Fruit fly (Drosophila melanogaster): ENCODE data around the gene CG13893.
A peak's percentile ranks its signal among the peaks of the same experiment; 100 is the strongest.

The CG13893 gene

DNA sequence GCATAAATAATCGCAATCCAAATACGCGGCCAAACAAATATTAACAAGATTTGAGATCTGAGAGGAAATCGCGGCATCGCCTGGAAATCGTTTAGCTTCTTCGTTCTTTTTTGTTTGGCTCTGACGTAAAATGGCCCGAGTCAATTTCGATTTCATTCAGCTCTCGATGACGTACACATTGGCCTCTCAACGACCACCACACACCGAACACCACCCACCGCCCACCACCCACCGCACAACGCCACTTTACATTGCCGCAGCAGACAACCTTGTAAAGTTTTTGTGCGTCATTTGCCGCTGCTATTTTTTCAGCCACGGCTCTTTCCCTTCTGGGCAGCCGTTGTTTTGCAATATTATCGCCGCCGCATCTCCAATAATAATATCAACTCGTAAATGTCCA is 28.2 kb upstream of the CG13893 start:
- TF ChIP-seq CG12605 (GFP tag; IDR thresholded peaks at IDR 0.05) (no peak), EcR (GFP tag; optimal IDR thresholded peaks at IDR 0.05) (no peak), Pif1B (GFP tag; optimal IDR thresholded peaks at IDR 0.05) (no peak), CG15710 (tag; optimal IDR thresholded peaks at IDR 0.05) (no peak), CG34367 (tag; optimal IDR thresholded peaks at IDR 0.05) (no peak), Snoo (tag; optimal IDR thresholded peaks at IDR 0.05) (no peak), Ets98B (GFP tag; IDR thresholded peaks at IDR 0.05) (no peak), CG4496 (GFP tag; IDR thresholded peaks at IDR 0.05) (no peak)

DNA sequence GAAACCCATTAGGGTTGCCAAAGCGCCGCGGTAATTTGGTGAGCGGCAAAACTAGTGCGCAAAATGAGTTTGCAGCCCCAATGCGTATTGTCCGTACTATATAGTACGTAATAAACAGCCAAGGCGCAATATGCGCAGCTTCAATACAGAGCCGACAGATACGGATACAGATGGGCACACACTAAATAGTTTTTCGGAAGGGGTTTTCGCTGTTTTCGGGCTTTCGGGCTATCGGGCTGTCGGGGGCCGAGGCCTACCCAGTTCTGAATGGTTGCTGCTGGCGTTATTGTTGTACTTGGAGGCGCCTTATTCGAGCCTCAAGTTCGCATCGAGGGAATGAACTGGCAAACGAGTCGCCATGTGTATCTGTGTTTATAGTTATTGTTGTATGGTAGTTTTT is 26.9 kb upstream of the CG13893 start:
- TF ChIP-seq EcR (GFP tag; optimal IDR thresholded peaks at IDR 0.05), result no peak
- TF ChIP-seq CG4496 (GFP tag; IDR thresholded peaks at IDR 0.05), result peak; percentile 17; the same call in 1 of the 3 replicates
- TF ChIP-seq Pif1A (GFP tag; optimal IDR thresholded peaks at IDR 0.05), result no peak

DNA sequence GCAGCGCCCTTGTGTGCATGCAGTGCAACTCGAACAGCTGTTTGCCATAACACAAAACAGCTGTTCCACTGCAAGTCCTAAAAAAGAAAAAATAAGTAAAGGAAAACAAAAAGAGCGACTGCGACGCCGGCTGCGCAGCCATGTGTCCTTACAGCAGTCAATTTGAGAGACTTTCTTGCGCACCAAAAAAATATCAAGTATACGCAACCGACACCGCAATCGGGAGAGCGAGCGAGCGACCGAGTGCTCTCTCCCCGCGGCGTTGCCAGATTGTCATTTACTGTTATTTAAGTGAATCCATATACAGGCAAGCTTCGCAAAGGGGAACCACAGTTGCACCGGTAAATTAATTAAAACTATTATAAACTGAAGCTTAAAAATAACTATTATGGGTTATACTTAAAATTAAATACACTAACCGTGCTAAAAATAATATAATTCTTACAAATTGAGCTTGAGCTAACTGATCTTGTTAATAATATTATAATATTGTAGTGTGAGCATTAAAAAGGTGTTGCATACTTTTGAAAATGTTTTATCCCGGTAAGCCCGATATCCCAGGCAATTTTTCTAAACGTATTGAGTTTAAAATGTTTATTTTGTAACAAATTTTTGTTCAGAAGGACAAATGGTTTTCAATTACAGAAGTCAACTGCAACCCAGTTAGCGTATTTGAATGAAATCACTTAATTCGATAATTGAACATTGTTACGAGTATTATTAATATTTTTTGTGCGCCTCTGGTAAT is 26.3 kb upstream of the CG13893 start:
- TF ChIP-seq CG8159 (tag; optimal IDR thresholded peaks at IDR 0.05) (peak; percentile 6), Snoo (tag; optimal IDR thresholded peaks at IDR 0.05) (peak; percentile 29), D1 (tag; optimal IDR thresholded peaks at IDR 0.05) (no peak), CG4496 (GFP tag; IDR thresholded peaks at IDR 0.05) (peak; percentile 76), EcR (GFP tag; optimal IDR thresholded peaks at IDR 0.05) (no peak), CG8301 (tag; optimal IDR thresholded peaks at IDR 0.05) (peak; percentile 17), Ets98B (GFP tag; IDR thresholded peaks at IDR 0.05) (peak; percentile 58; the same call in 1 of the 2 replicates), CG12605 (GFP tag; IDR thresholded peaks at IDR 0.05) (peak; percentile 27; the same call in 1 of the 2 replicates)

DNA sequence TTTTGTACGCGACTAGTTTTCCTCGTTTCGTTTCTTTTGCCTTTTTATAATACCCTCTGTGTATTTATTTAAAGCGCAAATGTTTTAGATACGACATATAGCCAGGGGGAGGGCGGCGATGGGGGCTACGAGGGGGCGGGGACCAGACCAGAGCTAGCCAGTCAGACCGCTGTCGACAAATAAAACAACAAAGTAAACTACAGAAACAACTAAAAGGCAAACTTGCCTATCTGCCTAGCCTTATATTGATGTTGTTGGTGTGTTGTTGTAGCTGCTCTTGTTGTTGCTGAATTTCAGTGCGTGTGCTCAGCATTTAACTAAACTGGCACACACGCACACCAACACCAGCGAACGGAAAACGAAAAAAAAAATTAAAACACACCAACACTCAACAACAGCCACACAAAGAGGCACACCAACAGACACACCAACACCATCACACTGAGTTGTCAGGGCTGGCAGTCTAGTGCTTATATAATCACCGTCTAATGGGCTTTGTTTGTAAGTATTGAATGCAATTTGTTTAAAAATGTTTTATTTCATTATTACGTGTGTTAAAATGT is 25.6 kb upstream of the CG13893 start:
- TF ChIP-seq CG15710 (tag; optimal IDR thresholded peaks at IDR 0.05) (no peak), CG34367 (tag; optimal IDR thresholded peaks at IDR 0.05) (no peak), CG13204 (GFP tag; optimal IDR thresholded peaks at IDR 0.05) (no peak), CG8159 (tag; optimal IDR thresholded peaks at IDR 0.05) (no peak), Snoo (tag; optimal IDR thresholded peaks at IDR 0.05) (no peak), rn (GFP tag; IDR thresholded peaks at IDR 0.05) (no peak), D1 (tag; optimal IDR thresholded peaks at IDR 0.05) (no peak), CG14655 (GFP tag; optimal IDR thresholded peaks at IDR 0.05) (peak; percentile 20), Ets98B (GFP tag; IDR thresholded peaks at IDR 0.05) (peak; percentile 51), Pif1B (GFP tag; optimal IDR thresholded peaks at IDR 0.05) (no peak), EcR (GFP tag; optimal IDR thresholded peaks at IDR 0.05) (no peak), CG8301 (tag; optimal IDR thresholded peaks at IDR 0.05) (no peak), CG9948 (tag; optimal IDR thresholded peaks at IDR 0.05) (no peak), CG17806 (tag; optimal IDR thresholded peaks at IDR 0.05) (no peak), Pif1A (GFP tag; optimal IDR thresholded peaks at IDR 0.05) (peak; percentile 26), CG4496 (GFP tag; IDR thresholded peaks at IDR 0.05) (peak; percentile 69), fd96Ca (GFP tag; IDR thresholded peaks at IDR 0.05) (no peak; the same call in 2 of the 3 replicates), gl (tag; optimal IDR thresholded peaks at IDR 0.05) (no peak), CG32121 (GFP tag; IDR thresholded peaks at IDR 0.05) (peak; percentile 68), CG12605 (GFP tag; IDR thresholded peaks at IDR 0.05) (peak; percentile 8), CG10348 (GFP tag; IDR thresholded peaks at IDR 0.05) (no peak)

DNA sequence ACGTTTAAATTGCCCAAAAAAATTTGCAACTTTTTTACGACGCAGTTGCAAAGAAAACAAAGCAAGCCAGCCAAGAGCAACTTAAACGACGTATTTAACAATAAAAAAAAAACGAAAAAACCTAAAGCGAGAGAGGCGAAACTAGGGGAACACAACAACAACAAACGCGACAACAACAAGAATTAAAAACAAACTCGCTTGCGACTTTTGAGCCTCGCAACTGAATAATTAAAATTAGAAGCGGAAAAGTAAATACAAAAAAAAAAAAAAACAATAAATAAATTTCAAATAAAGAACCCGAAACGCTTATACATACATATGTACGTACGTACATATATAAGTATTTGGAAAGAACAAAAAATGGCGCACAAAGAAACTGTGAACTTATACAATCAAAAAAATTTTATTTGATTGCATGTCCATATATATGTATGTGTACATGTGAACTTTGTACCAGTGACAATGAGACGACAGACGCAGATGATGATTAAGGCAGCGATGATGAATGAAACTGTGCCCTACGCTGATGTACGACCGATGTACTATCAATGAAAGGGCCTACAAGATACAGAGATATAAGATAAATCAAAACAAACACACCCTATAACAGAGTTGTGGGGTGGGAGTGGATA is 25.0 kb upstream of the CG13893 start:
- peak; percentile 17 for TF ChIP-seq Snoo (tag; optimal IDR thresholded peaks at IDR 0.05)
- TF ChIP-seq CG8301 (tag; optimal IDR thresholded peaks at IDR 0.05), result no peak

DNA sequence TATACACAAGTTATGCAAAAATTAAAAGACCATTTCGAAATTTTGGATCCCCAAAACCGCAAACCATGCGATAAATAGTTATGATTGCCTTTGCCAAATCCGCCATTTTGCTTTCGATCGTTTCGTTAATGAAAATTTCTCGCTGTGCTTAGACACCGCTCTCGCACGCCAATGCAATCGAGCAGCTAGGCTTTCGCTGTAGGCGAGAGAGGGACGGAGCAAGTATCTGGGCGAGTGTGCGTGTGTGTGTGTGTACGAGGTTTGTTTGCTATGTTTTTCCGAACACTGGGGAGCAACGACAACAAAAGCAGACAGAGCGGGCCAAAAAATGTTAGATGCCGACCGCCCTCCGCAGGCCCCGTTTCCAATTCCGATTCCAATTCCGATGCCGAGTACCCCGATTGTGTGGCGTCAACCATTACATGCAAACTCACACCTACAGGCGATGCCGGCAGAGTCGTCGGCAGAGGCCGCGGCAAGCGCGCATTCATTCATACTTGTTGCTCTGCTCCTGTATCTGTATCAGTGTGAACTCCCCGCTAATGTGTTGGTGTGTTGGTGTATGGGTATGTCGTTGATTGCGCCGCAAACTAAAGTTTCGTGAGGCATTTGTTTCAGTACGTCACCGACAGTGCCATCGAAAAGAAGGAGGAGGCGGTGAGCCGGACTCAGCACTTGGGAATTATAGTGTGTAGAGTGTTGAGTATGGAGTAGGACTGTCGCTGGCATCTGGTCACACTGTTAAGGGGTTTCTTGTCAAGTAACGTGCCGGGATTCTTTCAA is 24.2 kb upstream of the CG13893 start:
- peak; percentile 44 for TF ChIP-seq CG8301 (tag; optimal IDR thresholded peaks at IDR 0.05)
- peak; percentile 32 for TF ChIP-seq CG34367 (tag; optimal IDR thresholded peaks at IDR 0.05)
- peak; percentile 15 for TF ChIP-seq CG8159 (tag; optimal IDR thresholded peaks at IDR 0.05)
- TF ChIP-seq Snoo (tag; optimal IDR thresholded peaks at IDR 0.05), result no peak
- no peak for TF ChIP-seq Pif1B (GFP tag; optimal IDR thresholded peaks at IDR 0.05)
- peak; percentile 49 for TF ChIP-seq CG14655 (GFP tag; optimal IDR thresholded peaks at IDR 0.05)
- no peak for TF ChIP-seq Pif1A (GFP tag; optimal IDR thresholded peaks at IDR 0.05)
- TF ChIP-seq CG12605 (GFP tag; IDR thresholded peaks at IDR 0.05), result 0 out of 2 replicates have a peak, but pooled peaks have one; percentile 62
- TF ChIP-seq Ets98B (GFP tag; IDR thresholded peaks at IDR 0.05), result peak; percentile 71
- no peak for TF ChIP-seq D1 (tag; optimal IDR thresholded peaks at IDR 0.05)
- 0 out of 2 replicates have a peak, but pooled peaks have one; percentile 26 for TF ChIP-seq rn (GFP tag; IDR thresholded peaks at IDR 0.05)
- peak; percentile 17 for TF ChIP-seq gl (tag; optimal IDR thresholded peaks at IDR 0.05)
- TF ChIP-seq CG17806 (tag; optimal IDR thresholded peaks at IDR 0.05), result peak; percentile 27
- TF ChIP-seq CG4496 (GFP tag; IDR thresholded peaks at IDR 0.05), result peak; percentile 70
- TF ChIP-seq CG15710 (tag; optimal IDR thresholded peaks at IDR 0.05), result peak; percentile 15
- peak; percentile 78 for TF ChIP-seq fd96Ca (GFP tag; IDR thresholded peaks at IDR 0.05)
- peak; percentile 65 for TF ChIP-seq CG13204 (GFP tag; optimal IDR thresholded peaks at IDR 0.05)
- TF ChIP-seq CG9948 (tag; optimal IDR thresholded peaks at IDR 0.05), result no peak
- no peak for TF ChIP-seq CG10348 (GFP tag; IDR thresholded peaks at IDR 0.05)
- TF ChIP-seq CG32121 (GFP tag; IDR thresholded peaks at IDR 0.05), result peak; percentile 80
- peak; percentile 70 for TF ChIP-seq EcR (GFP tag; optimal IDR thresholded peaks at IDR 0.05)
